Worm (Caenorhabditis elegans) whole organism, L2 larva: ENCODE measurements around the gene fbxa-66.

ENCODE experiments used
- C34F6.9 ChIP-seq: fragments of 150-350 bp; optimal IDR thresholded peaks from 2 replicates; lab custom pipeline; 2014; ENCODE audit warnings: missing biosample characterization, missing genetic modification characterization
- F13H6.1 ChIP-seq: sonication (generic microtip); optimal IDR thresholded peaks from 2 replicates; lab custom pipeline; 2016; ENCODE audit warnings: missing genetic modification characterization, missing compliant biosample characterization
- R02D3.7 ChIP-seq: fragments of 150-350 bp; optimal IDR thresholded peaks from 2 replicates; lab custom pipeline; 2014; ENCODE audit warnings: missing biosample characterization, missing genetic modification characterization
- Y55F3AM.14 ChIP-seq: fragments of 200-800 bp; sonication (Bioruptor generic); optimal IDR thresholded peaks from 2 replicates; lab custom pipeline; 2018; ENCODE audit warnings: mild to moderate bottlenecking, missing genetic modification characterization, missing compliant biosample characterization
- ZK546.5 ChIP-seq: sonication (generic microtip); optimal IDR thresholded peaks from 2 replicates; lab custom pipeline; 2017; ENCODE audit warnings: missing biosample characterization, missing genetic modification characterization
- alr-1 ChIP-seq: fragments of 150-350 bp; optimal IDR thresholded peaks from 2 replicates; lab custom pipeline; 2014; ENCODE audit warnings: missing biosample characterization, missing genetic modification characterization
- aly-2 ChIP-seq: fragments of 150-350 bp; optimal IDR thresholded peaks from 2 replicates; lab custom pipeline; 2014; ENCODE audit warnings: missing biosample characterization, missing genetic modification characterization
- ama-1 ChIP-seq: fragments of 150-350 bp; optimal IDR thresholded peaks from 2 replicates; lab custom pipeline; 2018; ENCODE audit warnings: inconsistent platforms
- blmp-1 ChIP-seq: sonication (generic microtip); optimal IDR thresholded peaks from 2 replicates; lab custom pipeline; 2017; ENCODE audit warnings: missing genetic modification characterization, mild to moderate bottlenecking, missing compliant biosample characterization, antibody characterized with exemption, moderate library complexity; ENCODE audit not compliant: insufficient read depth
- ceh-16 ChIP-seq: fragments of 150-350 bp; optimal IDR thresholded peaks from 2 replicates; lab custom pipeline; 2014; ENCODE audit warnings: missing biosample characterization, missing genetic modification characterization
- ceh-82 ChIP-seq: fragments of 150-350 bp; optimal IDR thresholded peaks from 2 replicates; lab custom pipeline; 2014; ENCODE audit warnings: missing biosample characterization, missing genetic modification characterization
- crh-2 ChIP-seq: sonication (generic microtip); optimal IDR thresholded peaks from 2 replicates; lab custom pipeline; 2017; ENCODE audit warnings: missing biosample characterization, missing genetic modification characterization
- dmd-4 ChIP-seq: sonication (generic microtip); optimal IDR thresholded peaks from 2 replicates; lab custom pipeline; 2017; ENCODE audit warnings: missing biosample characterization, missing genetic modification characterization
- egl-27 ChIP-seq: sonication (generic microtip); optimal IDR thresholded peaks from 3 replicates; lab custom pipeline; 2017; ENCODE audit warnings: missing biosample characterization, missing genetic modification reagents, missing genetic modification characterization
- elt-1 ChIP-seq: fragments of 150-350 bp; optimal IDR thresholded peaks from 2 replicates; lab custom pipeline; 2014; ENCODE audit warnings: missing biosample characterization, missing genetic modification characterization
- elt-3 ChIP-seq: sonication (generic microtip); optimal IDR thresholded peaks from 2 replicates; lab custom pipeline; 2017; ENCODE audit warnings: missing biosample characterization, missing genetic modification characterization
- fos-1 ChIP-seq: fragments of 150-350 bp; optimal IDR thresholded peaks from 2 replicates; lab custom pipeline; 2014; ENCODE audit warnings: missing biosample characterization, missing genetic modification characterization
- gmeb-1 ChIP-seq: fragments of 150-350 bp; optimal IDR thresholded peaks from 2 replicates; lab custom pipeline; 2014; ENCODE audit warnings: missing biosample characterization, missing genetic modification characterization
- lin-11 ChIP-seq: fragments of 150-350 bp; sonication (generic microtip); optimal IDR thresholded peaks from 2 replicates; lab custom pipeline; 2014; ENCODE audit warnings: missing biosample characterization, missing genetic modification characterization, inconsistent platforms, mixed read lengths
- lin-39 ChIP-seq: fragments of 150-350 bp; optimal IDR thresholded peaks from 2 replicates; lab custom pipeline; 2014; ENCODE audit warnings: missing biosample characterization, missing genetic modification reagents, missing genetic modification characterization
- mab-5 ChIP-seq: fragments of 150-350 bp; optimal IDR thresholded peaks from 2 replicates; lab custom pipeline; 2014; ENCODE audit warnings: missing biosample characterization, missing genetic modification characterization
- mbf-1 ChIP-seq: sonication (generic microtip); optimal IDR thresholded peaks from 2 replicates; lab custom pipeline; 2017; ENCODE audit warnings: missing biosample characterization, missing genetic modification characterization
- mdl-1 ChIP-seq, 2 experiments: fragments of 150-350 bp in 1 of 2; sonication (generic microtip) in 1 of 2; optimal IDR thresholded peaks; 2 replicates each; lab custom pipeline; 2017; ENCODE audit warnings: missing biosample characterization in 2 of 2, missing genetic modification characterization in 2 of 2
- nhr-10 ChIP-seq: sonication (generic microtip); optimal IDR thresholded peaks from 2 replicates; lab custom pipeline; 2017; ENCODE audit warnings: missing biosample characterization, missing genetic modification characterization
- nhr-12 ChIP-seq: fragments of 150-350 bp; optimal IDR thresholded peaks from 2 replicates; lab custom pipeline; 2014; ENCODE audit warnings: missing biosample characterization, missing genetic modification characterization
- nhr-129 ChIP-seq: fragments of 150-350 bp; optimal IDR thresholded peaks from 2 replicates; lab custom pipeline; 2014; ENCODE audit warnings: missing biosample characterization, missing genetic modification characterization
- nhr-21 ChIP-seq: fragments of 150-350 bp; optimal IDR thresholded peaks from 2 replicates; lab custom pipeline; 2014; ENCODE audit warnings: missing biosample characterization, missing genetic modification characterization
- nhr-237 ChIP-seq: fragments of 150-350 bp; optimal IDR thresholded peaks from 2 replicates; lab custom pipeline; 2014; ENCODE audit warnings: missing biosample characterization, missing genetic modification characterization
- nhr-25 ChIP-seq: fragments of 150-350 bp; sonication (generic microtip); optimal IDR thresholded peaks from 3 replicates; lab custom pipeline; 2014; ENCODE audit warnings: missing biosample characterization, missing genetic modification characterization
- nhr-6 ChIP-seq: fragments of 150-350 bp; optimal IDR thresholded peaks from 2 replicates; lab custom pipeline; 2014; ENCODE audit warnings: missing biosample characterization, missing genetic modification characterization
- nhr-77 ChIP-seq: fragments of 150-350 bp; optimal IDR thresholded peaks from 2 replicates; lab custom pipeline; 2014; ENCODE audit warnings: missing biosample characterization, missing genetic modification characterization
- peb-1 ChIP-seq: fragments of 150-350 bp; optimal IDR thresholded peaks from 2 replicates; lab custom pipeline; 2014; ENCODE audit warnings: missing biosample characterization, missing genetic modification characterization
- sem-4 ChIP-seq: fragments of 150-350 bp; optimal IDR thresholded peaks from 2 replicates; lab custom pipeline; 2014; ENCODE audit warnings: missing biosample characterization, missing genetic modification reagents, missing genetic modification characterization
- sma-3 ChIP-seq: sonication (generic microtip); optimal IDR thresholded peaks from 2 replicates; lab custom pipeline; 2016; ENCODE audit warnings: missing genetic modification reagents, missing genetic modification characterization, missing compliant biosample characterization
- sma-9 ChIP-seq, 2 experiments: fragments of 150-350 bp in 1 of 2; sonication (generic microtip) in 1 of 2; optimal IDR thresholded peaks; 2 replicates each; lab custom pipeline; 2014 to 2016; ENCODE audit warnings: missing genetic modification characterization in 2 of 2, mild to moderate bottlenecking in 1 of 2, missing biosample characterization in 1 of 2, missing compliant biosample characterization in 1 of 2, missing genetic modification reagents in 1 of 2, moderate library complexity in 1 of 2
- unc-39 ChIP-seq: fragments of 150-350 bp; optimal IDR thresholded peaks from 2 replicates; lab custom pipeline; 2014; ENCODE audit warnings: missing biosample characterization, missing genetic modification characterization
- unc-55 ChIP-seq: fragments of 150-350 bp; sonication (generic microtip); optimal IDR thresholded peaks from 3 replicates; lab custom pipeline; 2014; ENCODE audit warnings: missing biosample characterization, missing genetic modification reagents, missing genetic modification characterization
- unc-62 ChIP-seq: fragments of 150-350 bp; optimal IDR thresholded peaks from 2 replicates; lab custom pipeline; 2014; ENCODE audit warnings: missing biosample characterization, missing genetic modification reagents, missing genetic modification characterization
- zag-1 ChIP-seq: fragments of 150-350 bp; optimal IDR thresholded peaks from 2 replicates; lab custom pipeline; 2014; ENCODE audit warnings: missing biosample characterization, missing genetic modification characterization
- ztf-4 ChIP-seq: fragments of 150-350 bp; optimal IDR thresholded peaks from 2 replicates; lab custom pipeline; 2014; ENCODE audit warnings: missing biosample characterization, missing genetic modification characterization

The fbxa-66 gene

DNA sequence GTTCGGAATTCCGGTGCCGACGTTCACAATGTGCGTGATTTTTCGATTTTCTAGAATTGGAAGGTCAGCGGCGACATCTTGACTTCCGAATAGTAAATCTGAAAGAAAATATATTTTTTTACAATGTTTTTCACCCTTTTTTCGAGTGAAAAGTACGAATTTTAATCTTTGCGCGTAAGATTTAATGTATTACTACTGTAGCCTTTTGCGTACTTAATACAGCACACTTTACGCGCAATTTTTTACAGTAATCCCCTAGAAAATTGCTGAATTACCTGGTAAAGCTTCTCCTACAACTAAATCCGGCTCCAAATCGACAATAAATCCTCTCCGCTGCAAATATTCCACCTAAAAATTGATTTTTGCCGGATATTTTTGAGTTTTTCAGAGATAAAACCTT is 16.6 kb upstream of the fbxa-66 start:
- no peak for TF ChIP-seq ztf-4 (tag; lab: Kevin White, UChicago)
- TF ChIP-seq elt-1 (tag; lab: Kevin White, UChicago), result no peak
- TF ChIP-seq lin-39 (tag; lab: Kevin White, UChicago), result no peak
- no peak for TF ChIP-seq nhr-237 (tag; lab: Kevin White, UChicago)
- TF ChIP-seq nhr-12 (tag; lab: Kevin White, UChicago), result no peak
- no peak for TF ChIP-seq unc-39
- no peak for TF ChIP-seq blmp-1 (tag; lab: Kevin White, UChicago)
- TF ChIP-seq nhr-21, result no peak
- TF ChIP-seq ZK546.5 (tag; lab: Kevin White, UChicago), result no peak
- no peak for TF ChIP-seq unc-55 (GFP tag; lab: Kevin White, UChicago)
- no peak for TF ChIP-seq C34F6.9 (tag; lab: Kevin White, UChicago)
- TF ChIP-seq zag-1 (tag; lab: Kevin White, UChicago), result no peak
- no peak for TF ChIP-seq egl-27 (tag; lab: Kevin White, UChicago)
- TF ChIP-seq mdl-1 (tag; optimal IDR thresholded peaks at IDR 0.05; lab: Kevin White, UChicago), result no peak
- no peak for TF ChIP-seq alr-1 (tag; lab: Kevin White, UChicago)
- TF ChIP-seq nhr-10 (tag; lab: Kevin White, UChicago), result no peak
- no peak for TF ChIP-seq ceh-16 (tag; lab: Kevin White, UChicago)
- no peak for TF ChIP-seq nhr-6 (tag; lab: Kevin White, UChicago)
- no peak for TF ChIP-seq mab-5 (tag; lab: Kevin White, UChicago)
- TF ChIP-seq nhr-129 (tag; lab: Kevin White, UChicago), result no peak

DNA sequence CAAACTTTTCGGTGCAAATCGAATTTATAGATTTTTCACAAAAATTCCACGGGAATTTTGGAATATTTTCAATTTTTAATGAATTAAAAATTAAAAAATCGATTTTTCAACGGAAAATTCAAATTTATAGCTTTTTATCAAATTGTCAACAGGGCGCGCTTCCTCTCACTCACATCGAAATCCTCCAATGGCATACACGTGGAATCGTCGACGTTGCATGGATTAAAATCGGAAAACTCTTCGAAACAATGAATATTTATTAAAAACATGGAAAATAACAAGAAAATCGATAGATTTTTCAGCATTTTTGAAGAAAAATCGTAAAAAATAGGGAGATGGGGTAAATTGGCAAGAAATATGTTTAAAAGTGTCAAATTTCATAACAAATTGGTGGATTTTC is 15.5 kb upstream of the fbxa-66 start, which contains the start of gene Y54F10BM.12:
TSS of gene Y54F10BM.12 (minus strand) at position 344 of the 400 bp plus-strand sequence.
- TF ChIP-seq sma-9 (GFP tag; optimal IDR thresholded peaks at IDR 0.05; lab: Kevin White, UChicago), result no peak
- TF ChIP-seq sma-9 (tag; optimal IDR thresholded peaks at IDR 0.05; lab: Kevin White, UChicago), result no peak
- no peak for TF ChIP-seq sma-3 (GFP tag; lab: Kevin White, UChicago)
- TF ChIP-seq lin-39 (tag; lab: Kevin White, UChicago), result no peak
- TF ChIP-seq ama-1 (lab: Kevin White, UChicago), result no peak
- TF ChIP-seq nhr-25 (tag; lab: Kevin White, UChicago), result no peak
- no peak for TF ChIP-seq Y55F3AM.14 (GFP tag; lab: Kevin White, UChicago)
- TF ChIP-seq lin-11 (tag; lab: Kevin White, UChicago), result no peak
- TF ChIP-seq mbf-1, result no peak
- no peak for TF ChIP-seq gmeb-1 (tag; lab: Kevin White, UChicago)
- no peak for TF ChIP-seq F13H6.1
- no peak for TF ChIP-seq unc-62 (GFP tag; lab: Kevin White, UChicago)
- TF ChIP-seq aly-2 (tag; lab: Kevin White, UChicago), result no peak

DNA sequence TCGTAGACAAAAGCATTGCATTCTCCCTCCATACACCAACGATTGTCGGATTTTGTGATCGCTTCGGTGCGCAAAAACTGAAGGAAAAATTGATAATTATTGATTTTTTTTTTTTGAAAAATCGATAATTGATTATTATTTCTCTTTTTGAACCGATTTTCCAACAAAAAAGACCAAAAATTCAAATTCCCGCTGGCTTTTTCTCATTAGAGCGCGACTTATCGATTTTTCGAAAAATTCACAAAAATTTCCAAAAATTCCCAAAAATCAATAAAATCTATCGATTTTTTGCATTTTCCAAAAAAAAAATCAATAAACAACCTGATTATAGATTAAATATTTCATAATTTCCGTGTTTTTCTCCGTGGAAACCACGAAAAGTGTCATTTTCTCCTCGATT is 14.8 kb upstream of the fbxa-66 start:
- no peak for TF ChIP-seq ceh-82 (tag; lab: Kevin White, UChicago)
- TF ChIP-seq unc-62 (GFP tag; lab: Kevin White, UChicago), result no peak
- no peak for TF ChIP-seq ceh-16 (tag; lab: Kevin White, UChicago)
- TF ChIP-seq nhr-21, result no peak
- no peak for TF ChIP-seq alr-1 (tag; lab: Kevin White, UChicago)
- no peak for TF ChIP-seq F13H6.1
- TF ChIP-seq C34F6.9 (tag; lab: Kevin White, UChicago), result no peak
- no peak for TF ChIP-seq mdl-1 (tag; optimal IDR thresholded peaks at IDR 0.05; lab: Kevin White, UChicago)
- no peak for TF ChIP-seq ama-1 (lab: Kevin White, UChicago)
- no peak for TF ChIP-seq lin-11 (tag; lab: Kevin White, UChicago)
- TF ChIP-seq elt-1 (tag; lab: Kevin White, UChicago), result no peak
- no peak for TF ChIP-seq nhr-77
- TF ChIP-seq elt-3 (tag; lab: Kevin White, UChicago), result no peak
- TF ChIP-seq lin-39 (tag; lab: Kevin White, UChicago), result no peak
- TF ChIP-seq peb-1, result no peak
- TF ChIP-seq R02D3.7 (tag; lab: Kevin White, UChicago), result no peak
- TF ChIP-seq crh-2 (tag; lab: Kevin White, UChicago), result no peak
- TF ChIP-seq dmd-4 (tag; lab: Kevin White, UChicago), result no peak
- no peak for TF ChIP-seq sem-4 (tag; lab: Kevin White, UChicago)
- TF ChIP-seq fos-1 (tag; lab: Kevin White, UChicago), result no peak
- TF ChIP-seq, all 48 proteins: peak for 0
